Worm (Caenorhabditis elegans) whole organism, late embryonic: ENCODE data around the gene mrps-22.

Experiments used
- K02D7.2 ChIP-seq: sonication (generic microtip); optimal IDR thresholded peaks from 2 replicates; lab custom pipeline; 2017; ENCODE audit warnings: mild to moderate bottlenecking, missing genetic modification characterization, missing compliant biosample characterization
- K09A11.1 ChIP-seq: sonication (generic microtip); optimal IDR thresholded peaks from 2 replicates; lab custom pipeline; 2017; ENCODE audit warnings: antibody characterized with exemption, mild to moderate bottlenecking, missing genetic modification characterization, missing compliant biosample characterization; ENCODE audit not compliant: insufficient read depth
- ahr-1 ChIP-seq: sonication (generic microtip); optimal IDR thresholded peaks from 2 replicates; lab custom pipeline; 2016; ENCODE audit warnings: missing genetic modification characterization, missing compliant biosample characterization
- ceh-14 ChIP-seq: sonication (generic microtip); optimal IDR thresholded peaks from 2 replicates; lab custom pipeline; 2016; ENCODE audit warnings: missing genotype, missing genetic modification characterization, missing compliant biosample characterization
- ceh-2 ChIP-seq: sonication (generic microtip); optimal IDR thresholded peaks from 2 replicates; lab custom pipeline; 2016; ENCODE audit warnings: missing genotype, missing genetic modification characterization, missing compliant biosample characterization
- ceh-31 ChIP-seq: sonication (generic microtip); optimal IDR thresholded peaks from 2 replicates; lab custom pipeline; 2016; ENCODE audit warnings: missing genetic modification characterization, missing compliant biosample characterization
- ceh-34 ChIP-seq: sonication (generic microtip); optimal IDR thresholded peaks from 2 replicates; lab custom pipeline; 2016; ENCODE audit warnings: mild to moderate bottlenecking, missing genetic modification characterization, missing compliant biosample characterization
- ceh-9 ChIP-seq: sonication (generic microtip); optimal IDR thresholded peaks from 2 replicates; lab custom pipeline; 2016; ENCODE audit warnings: mild to moderate bottlenecking, missing genetic modification characterization, inconsistent platforms, missing compliant biosample characterization
- che-1 ChIP-seq: sonication (generic microtip); optimal IDR thresholded peaks from 2 replicates; lab custom pipeline; 2016; ENCODE audit warnings: mild to moderate bottlenecking, missing genetic modification characterization, missing compliant biosample characterization
- dmd-4 ChIP-seq: sonication (generic microtip); optimal IDR thresholded peaks from 2 replicates; lab custom pipeline; 2016; ENCODE audit warnings: borderline replicate concordance, missing genetic modification characterization, missing compliant biosample characterization
- elt-2 ChIP-seq: sonication (generic microtip); optimal IDR thresholded peaks from 2 replicates; lab custom pipeline; 2016; ENCODE audit warnings: missing genetic modification reagents, missing genetic modification characterization, missing compliant biosample characterization
- elt-4 ChIP-seq: sonication (generic microtip); optimal IDR thresholded peaks from 2 replicates; lab custom pipeline; 2016; ENCODE audit warnings: missing genetic modification characterization, missing compliant biosample characterization
- fax-1 ChIP-seq: sonication (generic microtip); optimal IDR thresholded peaks from 2 replicates; lab custom pipeline; 2016; ENCODE audit warnings: missing genotype, missing genetic modification characterization, missing compliant biosample characterization
- fkh-10 ChIP-seq: fragments of 150-350 bp; optimal IDR thresholded peaks from 2 replicates; lab custom pipeline; 2014; ENCODE audit warnings: missing biosample characterization, missing genetic modification reagents, missing genetic modification characterization
- hlh-15 ChIP-seq: sonication (generic microtip); optimal IDR thresholded peaks from 2 replicates; lab custom pipeline; 2016; ENCODE audit warnings: missing genetic modification characterization, missing compliant biosample characterization
- hlh-30 ChIP-seq: sonication (generic microtip); optimal IDR thresholded peaks from 2 replicates; lab custom pipeline; 2017; ENCODE audit warnings: antibody characterized with exemption, missing genetic modification characterization, missing compliant biosample characterization; ENCODE audit not compliant: insufficient read depth
- hlh-6 ChIP-seq: sonication (generic microtip); optimal IDR thresholded peaks from 2 replicates; lab custom pipeline; 2016; ENCODE audit warnings: missing genotype, missing genetic modification characterization, missing compliant biosample characterization
- hlh-8 ChIP-seq: sonication (generic microtip); optimal IDR thresholded peaks from 2 replicates; lab custom pipeline; 2016; ENCODE audit warnings: missing genotype, missing genetic modification characterization, missing compliant biosample characterization
- lim-6 ChIP-seq: sonication (generic microtip); optimal IDR thresholded peaks from 2 replicates; lab custom pipeline; 2016; ENCODE audit warnings: missing genetic modification characterization, missing compliant biosample characterization
- lin-11 ChIP-seq: fragments of 200-800 bp; sonication (Bioruptor generic); optimal IDR thresholded peaks from 2 replicates; lab custom pipeline; 2018; ENCODE audit warnings: mild to moderate bottlenecking, missing genetic modification characterization, missing compliant biosample characterization
- nfya-1 ChIP-seq: sonication (generic microtip); optimal IDR thresholded peaks from 2 replicates; lab custom pipeline; 2017; ENCODE audit warnings: missing genetic modification characterization, mild to moderate bottlenecking, missing compliant biosample characterization, antibody characterized with exemption, moderate library complexity
- nhr-232 ChIP-seq: sonication (generic microtip); optimal IDR thresholded peaks from 2 replicates; lab custom pipeline; 2016; ENCODE audit warnings: missing genetic modification characterization, missing compliant biosample characterization
- npax-4 ChIP-seq: sonication (generic microtip); optimal IDR thresholded peaks from 2 replicates; lab custom pipeline; 2016; ENCODE audit warnings: missing genetic modification characterization, missing compliant biosample characterization
- pag-3 ChIP-seq: sonication (generic microtip); optimal IDR thresholded peaks from 2 replicates; lab custom pipeline; 2016; ENCODE audit warnings: missing compliant biosample characterization, missing genetic modification characterization, borderline replicate concordance
- pat-9 ChIP-seq: fragments of 200-800 bp; sonication (Bioruptor generic); optimal IDR thresholded peaks from 2 replicates; lab custom pipeline; 2018; ENCODE audit warnings: mild to moderate bottlenecking, missing genetic modification characterization, moderate library complexity, missing compliant biosample characterization
- pqm-1 ChIP-seq: sonication (generic microtip); optimal IDR thresholded peaks from 2 replicates; lab custom pipeline; 2016; ENCODE audit warnings: missing genetic modification characterization, missing compliant biosample characterization
- sdc-2 ChIP-seq: sonication (generic microtip); optimal IDR thresholded peaks from 2 replicates; lab custom pipeline; 2016; ENCODE audit warnings: missing genotype, missing genetic modification characterization, missing compliant biosample characterization
- tbx-7 ChIP-seq: sonication (generic microtip); optimal IDR thresholded peaks from 2 replicates; lab custom pipeline; 2016; ENCODE audit warnings: missing genotype, missing genetic modification characterization, missing compliant biosample characterization
- unc-55 ChIP-seq: sonication (generic microtip); optimal IDR thresholded peaks from 2 replicates; lab custom pipeline; 2017; ENCODE audit warnings: missing biosample characterization, missing genetic modification reagents, missing genetic modification characterization
- zip-5 ChIP-seq: sonication (generic microtip); optimal IDR thresholded peaks from 2 replicates; lab custom pipeline; 2016; ENCODE audit warnings: missing genetic modification characterization, missing compliant biosample characterization
- ztf-16 ChIP-seq: sonication (generic microtip); optimal IDR thresholded peaks from 2 replicates; lab custom pipeline; 2017; ENCODE audit warnings: missing genetic modification characterization, missing compliant biosample characterization

mrps-22 gene

ce11 chrII:10544374-10544908, 38.0 kb upstream of the mrps-22 start:
- TF ChIP-seq hlh-15 (tag; lab: Kevin White, UChicago) (no peak), ceh-2 (tag; lab: Kevin White, UChicago) (no peak), dmd-4 (tag; lab: Kevin White, UChicago) (no peak), ceh-31 (tag; lab: Kevin White, UChicago) (no peak), nfya-1 (no peak), tbx-7 (no peak)

- TF ChIP-seq nhr-232 (tag; lab: Kevin White, UChicago) (peak; percentile 0), npax-4 (tag; lab: Kevin White, UChicago) (no peak), pat-9 (tag; lab: Kevin White, UChicago) (peak; percentile 15)
Observed at ce11 chrII:10545213-10545612, 37.2 kb upstream of the mrps-22 start.

ce11 chrII:10545924-10546783, 36.3 kb upstream of the mrps-22 start:
- TF ChIP-seq ahr-1 (no peak), dmd-4 (tag; lab: Kevin White, UChicago) (no peak), K09A11.1 (tag; lab: Kevin White, UChicago) (no peak), fkh-10 (no peak)

- TF ChIP-seq unc-55 (GFP tag; lab: Kevin White, UChicago): peak; percentile 79
- TF ChIP-seq lin-11: no peak
Observed at ce11 chrII:10546784-10547087, 35.7 kb upstream of the mrps-22 start.

- TF ChIP-seq pqm-1 (no peak), pat-9 (tag; lab: Kevin White, UChicago) (no peak), hlh-8 (peak; percentile 26), elt-4 (tag; lab: Kevin White, UChicago) (peak; percentile 12), tbx-7 (peak; percentile 24), fax-1 (no peak), ztf-16 (tag; lab: Kevin White, UChicago) (no peak), nhr-232 (tag; lab: Kevin White, UChicago) (no peak), sdc-2 (tag; lab: Kevin White, UChicago) (no peak), hlh-6 (tag; lab: Kevin White, UChicago) (peak; percentile 11), lim-6 (tag; lab: Kevin White, UChicago) (peak; percentile 17), lin-11 (no peak), ceh-9 (no peak), che-1 (tag; lab: Kevin White, UChicago) (no peak), hlh-30 (tag; lab: Kevin White, UChicago) (no peak), ceh-14 (tag; lab: Kevin White, UChicago) (no peak)
Observed at ce11 chrII:10547311-10547710, 35.1 kb upstream of the mrps-22 start.

- no peak for TF ChIP-seq lim-6 (tag; lab: Kevin White, UChicago)
- TF ChIP-seq zip-5 (tag; lab: Kevin White, UChicago): no peak
- no peak for TF ChIP-seq K02D7.2
- TF ChIP-seq hlh-30 (tag; lab: Kevin White, UChicago): peak; percentile 92
- no peak for TF ChIP-seq lin-11
- TF ChIP-seq nfya-1: no peak
- TF ChIP-seq pag-3 (tag; lab: Kevin White, UChicago): no peak
- TF ChIP-seq hlh-15 (tag; lab: Kevin White, UChicago): no peak
- TF ChIP-seq elt-2 (tag; lab: Kevin White, UChicago): peak; percentile 39
- TF ChIP-seq ceh-34 (tag; lab: Kevin White, UChicago): no peak
- peak; percentile 10 for TF ChIP-seq ceh-31 (tag; lab: Kevin White, UChicago)
Observed at ce11 chrII:10547803-10548693, 34.4 kb upstream of the mrps-22 start.
